Worm (Caenorhabditis elegans): Measurements from ENCODE around the gene srab-8.
A peak's percentile ranks its signal among the peaks of the same experiment; 100 is the strongest.

srab-8 gene

ce11 chrV:3169838-3170237, 6.4 kb upstream of the srab-8 start, which contains the start of gene srbc-6:
TSS of gene srbc-6 (plus strand) at chrV:3170138.
- TF ChIP-seq F22D6.2 (tag; optimal IDR thresholded peaks at IDR 0.05) (no peak), B0336.3 (GFP tag; IDR thresholded peaks at IDR 0.05) (no peak), rec-8 (tag; optimal IDR thresholded peaks at IDR 0.05) (no peak), F37B4.10 (GFP tag; IDR thresholded peaks at IDR 0.05) (no peak)

ce11 chrV:3171625-3172024, 4.6 kb upstream of the srab-8 start:
- TF ChIP-seq somi-1 (GFP tag; optimal IDR thresholded peaks at IDR 0.05) = no peak

ce11 chrV:3185855-3186254, 9.6 kb downstream of the srab-8 start:
- TF ChIP-seq egrh-3 (GFP tag; IDR thresholded peaks at IDR 0.05) = peak; percentile 78; the same call in 1 of the 2 replicates
- TF ChIP-seq nhr-27 (tag; optimal IDR thresholded peaks at IDR 0.05) = no peak
- TF ChIP-seq ets-4 (GFP tag; optimal IDR thresholded peaks at IDR 0.05) = no peak
- no peak for TF ChIP-seq egl-44 (GFP tag; IDR thresholded peaks at IDR 0.05)
- no peak for TF ChIP-seq madf-6 (GFP tag; IDR thresholded peaks at IDR 0.05)
- TF ChIP-seq aptf-3 (GFP tag; IDR thresholded peaks at IDR 0.05) = no peak

- TF ChIP-seq aptf-2 (GFP tag; conservative IDR thresholded peaks at IDR 0.05) = no peak
Measured at ce11 chrV:3188043-3188442, 11.8 kb downstream of the srab-8 start, which contains the start of gene lag-2. TSS of gene lag-2 (plus strand) at chrV:3188343.

ce11 chrV:3193091-3193608, 16.9 kb downstream of the srab-8 start, which contains the start of the genes Y73C8B.3 and Y73C8B.9:
TSS of gene Y73C8B.3 (minus strand) at chrV:3193237.
TSS of gene Y73C8B.9 (plus strand) at chrV:3193558.
- TF ChIP-seq die-1 (tag; optimal IDR thresholded peaks at IDR 0.05) (no peak), attf-5 (GFP tag; optimal IDR thresholded peaks at IDR 0.05) (no peak), repo-1 (tag; optimal IDR thresholded peaks at IDR 0.05) (no peak), nhr-80 (tag; optimal IDR thresholded peaks at IDR 0.05) (peak; percentile 52), bed-2 (GFP tag; IDR thresholded peaks at IDR 0.05) (no peak), sea-2 (GFP tag; IDR thresholded peaks at IDR 0.05) (no peak), rec-8 (tag; optimal IDR thresholded peaks at IDR 0.05) (no peak), lin-40 (tag; optimal IDR thresholded peaks at IDR 0.05) (peak; percentile 5), cebp-1 (GFP tag; IDR thresholded peaks at IDR 0.05) (no peak), cebp-1 (tag; optimal IDR thresholded peaks at IDR 0.05) (no peak), mcd-1 (GFP tag; IDR thresholded peaks at IDR 0.05) (peak; percentile 33; the same call in 1 of the 2 replicates), B0035.1 (tag; optimal IDR thresholded peaks at IDR 0.05) (no peak), D2030.7 (GFP tag; IDR thresholded peaks at IDR 0.05) (no peak), nfyb-1 (GFP tag; IDR thresholded peaks at IDR 0.05) (peak; percentile 28; the same call in 1 of the 2 replicates), aptf-2 (GFP tag; conservative IDR thresholded peaks at IDR 0.05) (no peak), athp-1 (tag; optimal IDR thresholded peaks at IDR 0.05) (no peak), Y67H2A.10 (GFP tag; conservative IDR thresholded peaks at IDR 0.05) (no peak), nfya-1 (tag; optimal IDR thresholded peaks at IDR 0.05; ENCODE audit: borderline replicate concordance, insufficient read depth) (no peak), snpc-4 (GFP tag; optimal IDR thresholded peaks at IDR 0.05) (no peak), snpc-4 (tag; optimal IDR thresholded peaks at IDR 0.05) (no peak), egrh-3 (GFP tag; IDR thresholded peaks at IDR 0.05) (no peak), Y53G8AR.9 (GFP tag; conservative IDR thresholded peaks at IDR 0.05) (no peak), atf-7 (tag; optimal IDR thresholded peaks at IDR 0.05) (peak; percentile 6), attf-6 (GFP tag; IDR thresholded peaks at IDR 0.05) (no peak), lir-1 (GFP tag; conservative IDR thresholded peaks at IDR 0.05) (no peak), sdz-38 (tag; optimal IDR thresholded peaks at IDR 0.05) (no peak), Y79H2A.3 (GFP tag; conservative IDR thresholded peaks at IDR 0.05) (no peak), mxl-1 (tag; optimal IDR thresholded peaks at IDR 0.05) (no peak), ztf-3 (GFP tag; optimal IDR thresholded peaks at IDR 0.05) (no peak), hmg-1.2 (GFP tag; IDR thresholded peaks at IDR 0.05) (peak; percentile 89; the same call in 1 of the 2 replicates), let-607 (tag; optimal IDR thresholded peaks at IDR 0.05) (no peak), F22D6.2 (tag; optimal IDR thresholded peaks at IDR 0.05) (no peak), hlh-12 (tag; optimal IDR thresholded peaks at IDR 0.05) (no peak)
